Worm (Caenorhabditis elegans): ENCODE results near the gene srlf-33.
A peak's percentile ranks its signal among the peaks of the same experiment; 100 is the strongest.

Gene srlf-33

ce11 chrIV:11952612-11953299 is 27.5 kb upstream of the srlf-33 start, which contains the start of gene gdh-1 (continued):
- no peak for TF ChIP-seq F37B4.10 (GFP tag; IDR thresholded peaks at IDR 0.05)
- TF ChIP-seq athp-1 (tag; optimal IDR thresholded peaks at IDR 0.05), result no peak
- TF ChIP-seq gei-17 (GFP tag; optimal IDR thresholded peaks at IDR 0.05), result no peak
- no peak for TF ChIP-seq dpff-1 (tag; optimal IDR thresholded peaks at IDR 0.05)
- TF ChIP-seq nfyb-1 (GFP tag; IDR thresholded peaks at IDR 0.05), result no peak
- TF ChIP-seq ceh-91 (GFP tag; IDR thresholded peaks at IDR 0.05), result no peak
- TF ChIP-seq F23B12.7 (tag; optimal IDR thresholded peaks at IDR 0.05; ENCODE audit: insufficient read depth), result no peak
- peak; percentile 18 for TF ChIP-seq ama-1 (optimal IDR thresholded peaks at IDR 0.05)
- TF ChIP-seq ama-1 (GFP tag; optimal IDR thresholded peaks at IDR 0.05), result no peak
- TF ChIP-seq nhr-80 (tag; optimal IDR thresholded peaks at IDR 0.05), result peak; percentile 63
- no peak for TF ChIP-seq ztf-26 (tag; optimal IDR thresholded peaks at IDR 0.05)
- TF ChIP-seq ztf-22 (GFP tag; optimal IDR thresholded peaks at IDR 0.05), result no peak
- TF ChIP-seq ceh-58 (GFP tag; IDR thresholded peaks at IDR 0.05), result no peak
- peak; percentile 23 for TF ChIP-seq lsl-1 (GFP tag; optimal IDR thresholded peaks at IDR 0.05)
- TF ChIP-seq lin-26 (GFP tag; IDR thresholded peaks at IDR 0.05), result no peak
- TF ChIP-seq chd-7 (tag; optimal IDR thresholded peaks at IDR 0.05), result no peak
- TF ChIP-seq pha-4 (tag; optimal IDR thresholded peaks at IDR 0.05), result no peak
- no peak for TF ChIP-seq madf-10 (tag; optimal IDR thresholded peaks at IDR 0.05)
- TF ChIP-seq pbrm-1 (GFP tag; IDR thresholded peaks at IDR 0.05), result no peak
- no peak for TF ChIP-seq nfya-1 (tag; optimal IDR thresholded peaks at IDR 0.05; ENCODE audit: borderline replicate concordance, insufficient read depth)
- no peak for TF ChIP-seq sdz-38 (tag; optimal IDR thresholded peaks at IDR 0.05)
- TF ChIP-seq let-607 (tag; optimal IDR thresholded peaks at IDR 0.05), result no peak
- no peak for TF ChIP-seq attf-3 (GFP tag; conservative IDR thresholded peaks at IDR 0.05)
- no peak for TF ChIP-seq F10E7.11 (tag; optimal IDR thresholded peaks at IDR 0.05)
- TF ChIP-seq sptf-2 (GFP tag; optimal IDR thresholded peaks at IDR 0.05), result no peak
- no peak for TF ChIP-seq bed-1 (GFP tag; IDR thresholded peaks at IDR 0.05)
- TF ChIP-seq ceh-27 (GFP tag; optimal IDR thresholded peaks at IDR 0.05), result no peak
- no peak for TF ChIP-seq egrh-3 (GFP tag; IDR thresholded peaks at IDR 0.05)
- no peak for TF ChIP-seq ztf-28 (GFP tag; IDR thresholded peaks at IDR 0.05)
- no peak for TF ChIP-seq akir-1 (GFP tag; optimal IDR thresholded peaks at IDR 0.05)
- no peak for TF ChIP-seq bed-2 (GFP tag; IDR thresholded peaks at IDR 0.05)
- peak; percentile 23 for TF ChIP-seq tbp1 (GFP tag; optimal IDR thresholded peaks at IDR 0.05)
- no peak for TF ChIP-seq him-1 (tag; optimal IDR thresholded peaks at IDR 0.05)

ce11 chrIV:11950270-11950669 is 25.0 kb upstream of the srlf-33 start, which contains the start of gene tbx-36:
TSS of gene tbx-36 (plus strand) at chrIV:11950570.
- TF ChIP-seq snpc-4 (GFP tag; optimal IDR thresholded peaks at IDR 0.05) (no peak), snpc-4 (tag; optimal IDR thresholded peaks at IDR 0.05) (no peak), lir-1 (GFP tag; conservative IDR thresholded peaks at IDR 0.05) (no peak), madf-3 (GFP tag; IDR thresholded peaks at IDR 0.05) (no peak)

ce11 chrIV:11949717-11950116 is 24.5 kb upstream of the srlf-33 start, which contains the start of gene hdl-1:
TSS of gene hdl-1 (minus strand) at chrIV:11949817.
- no peak for TF ChIP-seq hrde-1 (tag; optimal IDR thresholded peaks at IDR 0.05; ENCODE audit: borderline replicate concordance)
- no peak for TF ChIP-seq dpl-1 (GFP tag; optimal IDR thresholded peaks at IDR 0.05)
- no peak for TF ChIP-seq ceh-91 (GFP tag; IDR thresholded peaks at IDR 0.05)
- TF ChIP-seq rcor-1 (GFP tag; IDR thresholded peaks at IDR 0.05), result no peak
- no peak for TF ChIP-seq mcd-1 (GFP tag; IDR thresholded peaks at IDR 0.05)
- TF ChIP-seq lin-26 (GFP tag; IDR thresholded peaks at IDR 0.05), result no peak
- TF ChIP-seq hmg-20 (GFP tag; IDR thresholded peaks at IDR 0.05), result no peak
- no peak for TF ChIP-seq fkh-3 (tag; optimal IDR thresholded peaks at IDR 0.05)
- no peak for TF ChIP-seq sdz-38 (tag; optimal IDR thresholded peaks at IDR 0.05)
- no peak for TF ChIP-seq ztf-22 (GFP tag; optimal IDR thresholded peaks at IDR 0.05)
- TF ChIP-seq lin-35 (GFP tag; optimal IDR thresholded peaks at IDR 0.05), result no peak
- TF ChIP-seq F52B5.7 (tag; optimal IDR thresholded peaks at IDR 0.05), result no peak
- TF ChIP-seq him-1 (tag; optimal IDR thresholded peaks at IDR 0.05), result no peak
